Fruit fly (Drosophila melanogaster) whole organism, prepupa: Measurements from ENCODE around the gene CG15506.

Source experiments
- Blimp-1 ChIP-seq: fragments of 200-800 bp; sonication (Bioruptor generic); optimal IDR thresholded peaks from 3 replicates; lab custom pipeline; 2017; ENCODE audit warnings: missing biosample characterization, missing genetic modification characterization, mild to moderate bottlenecking, moderate library complexity, missing genetic modification reagents
- CG10631 ChIP-seq: fragments of 200-800 bp; sonication (Bioruptor generic); optimal IDR thresholded peaks from 2 replicates; lab custom pipeline; 2016; ENCODE audit warnings: missing biosample characterization, missing genetic modification characterization
- CG11294 ChIP-seq: fragments of 200-800 bp; sonication (Bioruptor generic); IDR thresholded peaks from 2 replicates; pipeline ENCODE4 v1.3.6; 2022; ENCODE audit warnings: missing biosample characterization, missing genetic modification characterization
- CG11902 ChIP-seq: fragments of 200-800 bp; sonication (Bioruptor generic); optimal IDR thresholded peaks from 3 replicates; lab custom pipeline; 2016; ENCODE audit warnings: missing biosample characterization, missing genetic modification characterization
- CG1621 ChIP-seq: fragments of 200-800 bp; sonication (Bioruptor generic); optimal IDR thresholded peaks from 3 replicates; lab custom pipeline; 2018; ENCODE audit warnings: missing biosample characterization, mild to moderate bottlenecking, missing genetic modification characterization
- CG31627 ChIP-seq: fragments of 200-800 bp; sonication (Bioruptor generic); optimal IDR thresholded peaks from 3 replicates; lab custom pipeline; 2016; ENCODE audit warnings: missing biosample characterization, missing genetic modification characterization
- CG32006 ChIP-seq: fragments of 200-800 bp; sonication (Bioruptor generic); optimal IDR thresholded peaks from 3 replicates; lab custom pipeline; 2017; ENCODE audit warnings: missing biosample characterization, mild to moderate bottlenecking, missing genetic modification characterization
- CG4318 ChIP-seq: fragments of 200-800 bp; sonication (Bioruptor generic); optimal IDR thresholded peaks from 3 replicates; lab custom pipeline; 2017; ENCODE audit warnings: missing biosample characterization, mild to moderate bottlenecking, missing genetic modification characterization
- CG6163 ChIP-seq: fragments of 200-800 bp; sonication (Bioruptor generic); IDR thresholded peaks from 3 replicates; pipeline ENCODE4 v1.3.6; 2022; ENCODE audit warnings: missing biosample characterization, missing genetic modification characterization
- CG6276 ChIP-seq: fragments of 200-800 bp; sonication (Bioruptor generic); optimal IDR thresholded peaks from 2 replicates; lab custom pipeline; 2017; ENCODE audit warnings: missing biosample characterization, mild to moderate bottlenecking, missing genetic modification characterization
- CG6808 ChIP-seq: fragments of 200-800 bp; sonication (Bioruptor generic); optimal IDR thresholded peaks from 3 replicates; lab custom pipeline; 2017; ENCODE audit warnings: missing biosample characterization, missing genetic modification characterization, mild to moderate bottlenecking, moderate library complexity, missing genetic modification reagents
- CG6854 ChIP-seq: fragments of 200-800 bp; sonication (Bioruptor generic); optimal IDR thresholded peaks from 2 replicates; lab custom pipeline; 2017; ENCODE audit warnings: missing biosample characterization, mild to moderate bottlenecking, missing genetic modification characterization
- CG7368 ChIP-seq: fragments of 200-800 bp; sonication (Bioruptor generic); optimal IDR thresholded peaks from 3 replicates; lab custom pipeline; 2016; ENCODE audit warnings: missing biosample characterization, missing genetic modification characterization
- CG8632 ChIP-seq: fragments of 200-800 bp; sonication (Bioruptor generic); optimal IDR thresholded peaks from 3 replicates; lab custom pipeline; 2016; ENCODE audit warnings: missing biosample characterization, missing genetic modification characterization
- CG9139 ChIP-seq: fragments of 200-800 bp; sonication (Bioruptor generic); optimal IDR thresholded peaks from 3 replicates; lab custom pipeline; 2017; ENCODE audit warnings: missing biosample characterization, mild to moderate bottlenecking, missing genetic modification characterization
- Eip75B ChIP-seq: fragments of 200-800 bp; sonication (Bioruptor generic); optimal IDR thresholded peaks from 3 replicates; lab custom pipeline; 2016; ENCODE audit warnings: missing biosample characterization, missing genetic modification characterization
- Eip93F ChIP-seq: fragments of 200-800 bp; sonication (Bioruptor generic); optimal IDR thresholded peaks from 2 replicates; lab custom pipeline; 2016; ENCODE audit warnings: missing biosample characterization, mild to moderate bottlenecking, missing genetic modification characterization
- Ets21C ChIP-seq: fragments of 200-800 bp; sonication (Bioruptor generic); optimal IDR thresholded peaks from 3 replicates; lab custom pipeline; 2016; ENCODE audit warnings: missing biosample characterization, missing genetic modification characterization
- Ets96B ChIP-seq: fragments of 200-800 bp; optimal IDR thresholded peaks from 2 replicates; lab custom pipeline; 2019; ENCODE audit warnings: missing biosample characterization, mild to moderate bottlenecking, missing genetic modification characterization, moderate library complexity
- Gug ChIP-seq: fragments of 200-800 bp; sonication (Bioruptor generic); IDR thresholded peaks from 2 replicates; pipeline ENCODE4 v1.3.6; 2022; ENCODE audit warnings: missing biosample characterization, missing genetic modification characterization
- Hr39 ChIP-seq: fragments of 200-800 bp; sonication (Bioruptor generic); optimal IDR thresholded peaks from 2 replicates; lab custom pipeline; 2016; ENCODE audit warnings: missing biosample characterization, missing genetic modification characterization
- Lpt ChIP-seq: fragments of 200-800 bp; sonication (Bioruptor generic); optimal IDR thresholded peaks from 3 replicates; lab custom pipeline; 2016; ENCODE audit warnings: missing biosample characterization, missing genetic modification characterization
- OdsH ChIP-seq: fragments of 200-800 bp; sonication (Bioruptor generic); optimal IDR thresholded peaks from 3 replicates; lab custom pipeline; 2016; ENCODE audit warnings: missing biosample characterization, missing genetic modification characterization
- Sox102F ChIP-seq: fragments of 200-800 bp; sonication (Bioruptor generic); optimal IDR thresholded peaks from 2 replicates; lab custom pipeline; 2016; ENCODE audit warnings: missing biosample characterization, mild to moderate bottlenecking, missing genetic modification characterization
- Sox14 ChIP-seq: fragments of 200-800 bp; sonication (Bioruptor generic); optimal IDR thresholded peaks from 3 replicates; lab custom pipeline; 2016; ENCODE audit warnings: missing biosample characterization, missing genetic modification characterization
- dac ChIP-seq: fragments of 200-800 bp; sonication (Bioruptor generic); optimal IDR thresholded peaks from 2 replicates; lab custom pipeline; 2017; ENCODE audit warnings: missing biosample characterization, mild to moderate bottlenecking, missing genetic modification characterization
- dsx ChIP-seq: fragments of 200-800 bp; optimal IDR thresholded peaks from 3 replicates; lab custom pipeline; 2019; ENCODE audit warnings: missing biosample characterization, mild to moderate bottlenecking, missing genetic modification characterization, moderate library complexity; ENCODE audit not compliant: poor library complexity, severe bottlenecking
- eg ChIP-seq: fragments of 200-800 bp; sonication (Bioruptor generic); IDR thresholded peaks from 3 replicates; pipeline ENCODE4 v1.3.6; 2022; ENCODE audit warnings: missing biosample characterization, missing genetic modification characterization
- fd85E ChIP-seq: fragments of 200-800 bp; sonication (Bioruptor generic); optimal IDR thresholded peaks from 3 replicates; lab custom pipeline; 2016; ENCODE audit warnings: missing biosample characterization, missing genetic modification characterization
- fkh ChIP-seq: fragments of 200-800 bp; sonication (Bioruptor generic); optimal IDR thresholded peaks from 3 replicates; lab custom pipeline; 2017; ENCODE audit warnings: missing biosample characterization, mild to moderate bottlenecking, missing genetic modification characterization, moderate library complexity
- lz ChIP-seq: fragments of 200-800 bp; sonication (Bioruptor generic); optimal IDR thresholded peaks from 3 replicates; lab custom pipeline; 2016; ENCODE audit warnings: missing biosample characterization, missing genetic modification characterization
- salr ChIP-seq, 2 experiments: fragments of 200-800 bp; sonication (Bioruptor generic); optimal IDR thresholded peaks; 3 replicates each; lab custom pipeline; 2016 to 2018; ENCODE audit warnings: missing biosample characterization in 2 of 2, missing genetic modification characterization in 2 of 2, mild to moderate bottlenecking in 1 of 2
- spab ChIP-seq: fragments of 200-800 bp; sonication (Bioruptor generic); optimal IDR thresholded peaks from 2 replicates; lab custom pipeline; 2017; ENCODE audit warnings: missing biosample characterization, mild to moderate bottlenecking, missing genetic modification characterization, missing genetic modification reagents
- vri ChIP-seq: fragments of 200-800 bp; sonication (Bioruptor generic); optimal IDR thresholded peaks from 3 replicates; lab custom pipeline; 2016; ENCODE audit warnings: missing biosample characterization, mild to moderate bottlenecking, missing genetic modification characterization

Gene CG15506

DNA sequence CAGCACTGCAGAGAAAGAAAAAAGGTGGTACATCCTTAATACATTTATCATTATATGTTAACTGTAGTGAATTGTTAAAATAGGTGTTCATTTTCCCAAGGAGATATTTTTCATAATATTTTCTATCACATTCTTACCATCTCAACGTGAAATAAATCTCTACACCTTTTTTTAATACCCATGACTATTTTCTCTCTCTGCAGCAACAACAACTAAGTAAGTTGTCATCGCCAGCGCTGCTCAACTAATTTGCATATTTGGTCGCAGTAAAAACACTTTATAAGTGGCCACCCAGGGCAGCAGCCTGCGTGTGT lies 28.0 kb upstream of the CG15506 start (continued):
- no peak for TF ChIP-seq vri (GFP tag; lab: Kevin White, UChicago)
- TF ChIP-seq Blimp-1 (GFP tag; lab: Kevin White, UChicago), result no peak
- peak; percentile 63 for TF ChIP-seq CG32006 (GFP tag; lab: Kevin White, UChicago)
- TF ChIP-seq fkh (GFP tag; lab: Kevin White, UChicago), result no peak
- no peak for TF ChIP-seq CG11294 (GFP tag; lab: Robert Waterston, UW)
- peak; percentile 41 for TF ChIP-seq OdsH (GFP tag; lab: Kevin White, UChicago)
- TF ChIP-seq CG6276 (GFP tag; lab: Kevin White, UChicago), result peak; percentile 36
- TF ChIP-seq Lpt (GFP tag; lab: Kevin White, UChicago), result no peak
- no peak for TF ChIP-seq CG9139
- TF ChIP-seq CG11902 (GFP tag; lab: Kevin White, UChicago), result peak; percentile 32
- TF ChIP-seq CG8632 (GFP tag; lab: Kevin White, UChicago), result peak; percentile 31
- TF ChIP-seq dac (GFP tag; lab: Kevin White, UChicago), result no peak

DNA sequence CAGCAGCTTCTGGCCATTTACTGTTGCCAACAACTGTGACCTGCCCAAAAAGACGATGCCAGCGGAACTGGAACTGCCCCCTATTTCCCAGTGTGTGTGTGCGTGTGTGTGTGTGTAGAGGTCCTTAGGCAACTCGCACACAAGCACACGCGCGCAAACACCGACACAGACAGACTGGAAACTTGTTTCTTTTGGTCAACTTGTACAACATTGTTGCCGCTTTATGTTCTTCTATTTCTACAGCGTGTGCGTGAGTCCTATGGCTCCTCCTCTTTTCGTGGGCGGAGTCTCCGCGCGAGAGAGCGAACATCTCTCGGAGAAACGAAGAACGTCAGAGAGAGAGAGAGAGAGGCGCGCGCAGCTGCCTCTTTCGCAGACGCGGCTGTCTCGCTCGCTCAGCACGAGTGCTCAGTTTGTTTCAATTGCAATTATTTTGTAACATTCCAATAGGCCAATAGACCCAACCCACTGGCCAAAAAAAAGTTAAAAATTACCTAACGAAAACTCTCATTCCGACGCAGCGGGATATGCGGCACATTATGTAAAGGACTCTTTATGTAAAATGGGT lies 27.4 kb upstream of the CG15506 start:
- TF ChIP-seq CG6276 (GFP tag; lab: Kevin White, UChicago) (no peak), Gug (GFP tag; lab: Robert Waterston, UW) (no peak), eg (GFP tag; lab: Robert Waterston, UW) (0 out of 3 replicates have a peak, but pooled peaks have one; percentile 19), CG6854 (GFP tag; lab: Kevin White, UChicago) (no peak), Hr39 (GFP tag; lab: Kevin White, UChicago) (no peak), Sox102F (no peak), CG11902 (GFP tag; lab: Kevin White, UChicago) (no peak), Lpt (GFP tag; lab: Kevin White, UChicago) (no peak), CG8632 (GFP tag; lab: Kevin White, UChicago) (no peak), CG6163 (GFP tag; lab: Robert Waterston, UW) (0 out of 3 replicates have a peak, but pooled peaks have one; percentile 5), CG6808 (no peak), fkh (GFP tag; lab: Kevin White, UChicago) (no peak), CG1621 (tag; lab: Kevin White, UChicago) (no peak), salr (GFP tag; optimal IDR thresholded peaks at IDR 0.05; lab: Kevin White, UChicago) (no peak), Eip93F (GFP tag; lab: Kevin White, UChicago) (no peak), Ets96B (tag; lab: Kevin White, UChicago) (no peak), OdsH (GFP tag; lab: Kevin White, UChicago) (no peak), CG4318 (GFP tag; lab: Kevin White, UChicago) (no peak), spab (GFP tag; lab: Kevin White, UChicago) (no peak), fd85E (GFP tag; lab: Kevin White, UChicago) (no peak), CG7368 (no peak), lz (GFP tag; lab: Kevin White, UChicago) (no peak), Ets21C (GFP tag; lab: Kevin White, UChicago) (no peak), CG31627 (GFP tag; lab: Kevin White, UChicago) (no peak), CG10631 (GFP tag; lab: Kevin White, UChicago) (no peak), dsx (peak; percentile 100)

DNA sequence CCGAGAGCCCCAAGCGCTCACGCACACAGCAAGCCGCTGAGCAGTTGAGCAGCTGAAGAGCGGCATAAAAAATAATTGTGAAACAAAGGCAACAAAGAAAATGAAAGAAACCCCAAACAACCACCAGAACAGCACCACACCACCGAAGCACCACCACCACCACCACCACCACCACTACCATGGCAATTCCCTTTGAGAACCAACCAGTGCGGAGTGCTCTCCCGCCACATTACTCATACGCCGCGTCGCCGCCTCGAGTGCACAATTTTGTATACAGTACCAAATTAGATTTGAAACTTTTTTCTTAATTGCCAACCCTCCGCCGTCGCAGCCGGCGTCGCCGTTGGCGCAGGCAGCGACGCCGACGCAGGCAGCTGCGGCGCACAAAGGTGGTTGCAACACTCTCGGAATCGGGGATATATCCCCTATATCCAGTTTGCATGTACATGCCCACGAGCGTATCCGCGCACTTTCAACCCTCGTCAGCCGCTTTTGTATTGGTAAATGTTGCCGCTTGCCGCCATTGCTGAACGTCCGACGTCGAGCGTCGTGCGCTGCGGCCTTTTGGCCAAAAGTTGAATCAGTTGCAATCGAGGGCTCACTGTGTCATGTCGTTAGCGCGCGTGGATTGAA lies 26.3 kb upstream of the CG15506 start, which contains the start of gene dmrt99B:
Gene dmrt99B (plus strand): TSS at position 583 of the 633 bp plus-strand sequence.
- TF ChIP-seq dsx, result peak; percentile 43
- TF ChIP-seq Eip75B (GFP tag; lab: Kevin White, UChicago), result no peak
- 0 out of 3 replicates have a peak, but pooled peaks have one; percentile 20 for TF ChIP-seq eg (GFP tag; lab: Robert Waterston, UW)
- TF ChIP-seq Sox14 (GFP tag; lab: Kevin White, UChicago), result peak; percentile 29
